Worm (Caenorhabditis elegans) whole organism, L4 larva: ENCODE data around the gene clec-7.

Experiments
- F44E2.7 ChIP-seq: fragments of 200-800 bp; sonication (Bioruptor generic); IDR thresholded peaks from 2 replicates; pipeline ENCODE4 v2.1.2; 2022; ENCODE audit warnings: missing genetic modification characterization, missing compliant biosample characterization
- Y105C5A.15 ChIP-seq: fragments of 200-800 bp; sonication (Bioruptor generic); IDR thresholded peaks from 2 replicates; pipeline ENCODE4 v1.3.6; 2022; ENCODE audit warnings: missing genetic modification characterization, missing compliant biosample characterization
- Y5F2A.4 ChIP-seq: fragments of 200-800 bp; sonication (Bioruptor generic); optimal IDR thresholded peaks from 2 replicates; lab custom pipeline; 2018; ENCODE audit warnings: mild to moderate bottlenecking, missing genetic modification characterization, missing compliant biosample characterization
- Y75B8A.6 ChIP-seq: fragments of 200-800 bp; sonication (Bioruptor generic); IDR thresholded peaks from 2 replicates; pipeline ENCODE4 v1.3.6; 2022; ENCODE audit warnings: missing genetic modification reagents, missing genetic modification characterization, missing compliant biosample characterization
- attf-4 ChIP-seq: sonication (generic microtip); optimal IDR thresholded peaks from 3 replicates; lab custom pipeline; 2017; ENCODE audit warnings: missing biosample characterization, missing genetic modification characterization
- ceh-62 ChIP-seq: sonication (generic microtip); optimal IDR thresholded peaks from 2 replicates; lab custom pipeline; 2017; ENCODE audit warnings: missing biosample characterization, missing genetic modification characterization
- ceh-82 ChIP-seq: sonication (generic microtip); optimal IDR thresholded peaks from 2 replicates; lab custom pipeline; 2017; ENCODE audit warnings: missing biosample characterization, missing genetic modification characterization
- cey-2 ChIP-seq: sonication (generic microtip); optimal IDR thresholded peaks from 3 replicates; lab custom pipeline; 2017; ENCODE audit warnings: missing genetic modification characterization, mild to moderate bottlenecking, missing compliant biosample characterization, antibody characterized with exemption, borderline replicate concordance; ENCODE audit not compliant: insufficient read depth
- ctbp-1 ChIP-seq: fragments of 200-800 bp; sonication (Bioruptor generic); IDR thresholded peaks from 2 replicates; pipeline ENCODE4 v1.3.6; 2022; ENCODE audit warnings: missing genetic modification reagents, missing genetic modification characterization, missing compliant biosample characterization
- daf-12 ChIP-seq: fragments of 150-350 bp; optimal IDR thresholded peaks from 2 replicates; lab custom pipeline; 2014; ENCODE audit warnings: missing biosample characterization, missing genetic modification reagents, missing genetic modification characterization
- daf-16 ChIP-seq, 3 experiments: sonication (generic microtip); optimal IDR thresholded peaks; 2 replicates each; lab custom pipeline; 2016 to 2017; ENCODE audit warnings: missing genetic modification characterization in 3 of 3, missing genetic modification reagents in 3 of 3, mild to moderate bottlenecking in 2 of 3, missing compliant biosample characterization in 2 of 3, missing biosample characterization in 1 of 3, moderate library complexity in 1 of 3
- daf-19 ChIP-seq: fragments of 200-800 bp; sonication (Bioruptor generic); conservative IDR thresholded peaks from 2 replicates; pipeline ENCODE4 v1.3.6; 2022; ENCODE audit warnings: missing genetic modification characterization, missing compliant biosample characterization
- daf-8 ChIP-seq: fragments of 200-800 bp; sonication (Bioruptor generic); IDR thresholded peaks from 2 replicates; pipeline ENCODE4 v1.3.6; 2022; ENCODE audit warnings: missing genetic modification characterization, missing compliant biosample characterization
- dpl-1 ChIP-seq: fragments of 150-350 bp; optimal IDR thresholded peaks from 2 replicates; lab custom pipeline; 2014; ENCODE audit warnings: missing biosample characterization, missing genetic modification reagents, missing genetic modification characterization
- dve-1 ChIP-seq: sonication (generic microtip); optimal IDR thresholded peaks from 2 replicates; lab custom pipeline; 2017; ENCODE audit warnings: antibody characterized with exemption, mild to moderate bottlenecking, missing genetic modification characterization, missing compliant biosample characterization; ENCODE audit not compliant: insufficient read depth
- jun-1 ChIP-seq: fragments of 150-350 bp; optimal IDR thresholded peaks from 2 replicates; lab custom pipeline; 2014; ENCODE audit warnings: missing biosample characterization, missing genetic modification reagents, missing genetic modification characterization
- lin-15B ChIP-seq: fragments of 150-350 bp; sonication (generic microtip); optimal IDR thresholded peaks from 3 replicates; lab custom pipeline; 2014; ENCODE audit warnings: missing biosample characterization, missing genetic modification characterization
- lsy-2 ChIP-seq, 2 experiments: fragments of 150-350 bp in 1 of 2; sonication (generic microtip) in 1 of 2; optimal IDR thresholded peaks; 2 replicates each; lab custom pipeline; 2014 to 2017; ENCODE audit warnings: missing biosample characterization in 2 of 2, missing genetic modification characterization in 2 of 2
- mes-2 ChIP-seq: sonication (generic microtip); optimal IDR thresholded peaks from 2 replicates; lab custom pipeline; 2016; ENCODE audit warnings: missing genotype, mild to moderate bottlenecking, missing genetic modification characterization, missing compliant biosample characterization; ENCODE audit not compliant: poor library complexity, severe bottlenecking
- mxl-2 ChIP-seq: fragments of 200-800 bp; sonication (Bioruptor generic); conservative IDR thresholded peaks from 2 replicates; pipeline ENCODE4 v1.3.6; 2022; ENCODE audit warnings: missing genetic modification reagents, missing genetic modification characterization, missing compliant biosample characterization
- mxl-3 ChIP-seq: fragments of 200-800 bp; sonication (Bioruptor generic); optimal IDR thresholded peaks from 2 replicates; lab custom pipeline; 2018; ENCODE audit warnings: mild to moderate bottlenecking, missing genetic modification characterization, missing compliant biosample characterization
- nhr-10 ChIP-seq: fragments of 150-350 bp; optimal IDR thresholded peaks from 2 replicates; lab custom pipeline; 2014; ENCODE audit warnings: missing biosample characterization, missing genetic modification characterization
- nhr-237 ChIP-seq: sonication (generic microtip); optimal IDR thresholded peaks from 2 replicates; lab custom pipeline; 2017; ENCODE audit warnings: missing biosample characterization, missing genetic modification characterization
- nhr-6 ChIP-seq: fragments of 150-350 bp; optimal IDR thresholded peaks from 2 replicates; lab custom pipeline; 2014; ENCODE audit warnings: missing biosample characterization, missing genetic modification characterization
- nhr-76 ChIP-seq: fragments of 150-350 bp; optimal IDR thresholded peaks from 2 replicates; lab custom pipeline; 2014; ENCODE audit warnings: missing biosample characterization, missing genetic modification characterization
- pha-4 ChIP-seq, 2 experiments: fragments of 150-350 bp in 1 of 2; fragments of 200-800 bp in 1 of 2; sonication (Bioruptor generic) in 1 of 2; IDR thresholded peaks in 1 of 2; optimal IDR thresholded peaks in 1 of 2; 2 replicates each; pipeline versions ENCODE4 v1.3.6 to Lab custom; 2014 to 2022; ENCODE audit warnings: missing genetic modification characterization in 2 of 2, missing genetic modification reagents in 2 of 2, missing biosample characterization in 1 of 2, missing compliant biosample characterization in 1 of 2
- php-3 ChIP-seq: fragments of 200-800 bp; sonication (Bioruptor generic); IDR thresholded peaks from 2 replicates; pipeline ENCODE4 v1.3.6; 2022; ENCODE audit warnings: missing genetic modification reagents, missing genetic modification characterization, missing compliant biosample characterization
- pqm-1 ChIP-seq: sonication (generic microtip); optimal IDR thresholded peaks from 2 replicates; lab custom pipeline; 2017; ENCODE audit warnings: missing biosample characterization, missing genetic modification characterization
- set-16 ChIP-seq: fragments of 200-800 bp; sonication (Bioruptor generic); IDR thresholded peaks from 2 replicates; pipeline ENCODE4 v1.3.6; 2022; ENCODE audit warnings: missing genetic modification reagents, missing genetic modification characterization, missing compliant biosample characterization
- skn-1 ChIP-seq: fragments of 150-350 bp; optimal IDR thresholded peaks from 2 replicates; lab custom pipeline; 2014; ENCODE audit warnings: missing biosample characterization, missing genetic modification characterization
- snpc-1.2 ChIP-seq: fragments of 200-800 bp; sonication (Bioruptor generic); IDR thresholded peaks from 2 replicates; pipeline ENCODE4 v1.3.6; 2022; ENCODE audit warnings: missing genetic modification reagents, missing genetic modification characterization, missing compliant biosample characterization
- unc-39 ChIP-seq: sonication (generic microtip); optimal IDR thresholded peaks from 2 replicates; lab custom pipeline; 2017; ENCODE audit warnings: missing biosample characterization, missing genetic modification characterization
- unc-62 ChIP-seq, 3 experiments: fragments of 150-350 bp in 1 of 3; sonication (generic microtip); optimal IDR thresholded peaks in 2 of 3; peaks in 1 of 3; 1 replicate in 1 of 3; 2 replicates in 2 of 3; lab custom pipeline; 2014 to 2017; ENCODE audit warnings: missing biosample characterization in 3 of 3, missing genetic modification characterization in 3 of 3, missing genetic modification reagents in 3 of 3, missing genotype in 1 of 3
- zip-11 ChIP-seq: fragments of 200-800 bp; sonication (Bioruptor generic); IDR thresholded peaks from 2 replicates; pipeline ENCODE4 v1.3.6; 2022; ENCODE audit warnings: missing genetic modification characterization, missing compliant biosample characterization
- zip-2 ChIP-seq: fragments of 150-350 bp; optimal IDR thresholded peaks from 2 replicates; lab custom pipeline; 2014; ENCODE audit warnings: missing biosample characterization, missing genetic modification characterization

The clec-7 gene

ce11 chrV:7313233-7313632, 15.0 kb upstream of the clec-7 start, which contains the start of gene srx-6:
Gene srx-6 (minus strand): TSS chrV:7313333.
- TF ChIP-seq Y5F2A.4 (GFP tag; lab: Kevin White, UChicago) (no peak), daf-16 (GFP tag; optimal IDR thresholded peaks at IDR 0.05; lab: Kevin White, UChicago) (no peak), daf-16 (tag; optimal IDR thresholded peaks at IDR 0.05; lab: Kevin White, UChicago) (no peak), nhr-76 (tag; lab: Kevin White, UChicago) (no peak), Y105C5A.15 (no peak), mxl-2 (GFP tag; lab: Robert Waterston, UW) (no peak)

ce11 chrV:7320909-7321308, 7.3 kb upstream of the clec-7 start, which contains the start of gene lmd-4:
Gene lmd-4 (minus strand): TSS chrV:7321009.
- TF ChIP-seq set-16 (GFP tag; lab: Robert Waterston, UW) = no peak
- TF ChIP-seq ceh-62 (tag; lab: Kevin White, UChicago) = no peak
- no peak for TF ChIP-seq zip-2 (tag; lab: Kevin White, UChicago)
- TF ChIP-seq daf-12 (tag; lab: Kevin White, UChicago) = no peak
- TF ChIP-seq daf-19 (GFP tag; lab: Robert Waterston, UW) = no peak
- no peak for TF ChIP-seq mxl-3 (GFP tag; lab: Kevin White, UChicago)
- TF ChIP-seq mxl-2 (GFP tag; lab: Robert Waterston, UW) = no peak
- TF ChIP-seq F44E2.7 (GFP tag; lab: Robert Waterston, UW) = no peak
- TF ChIP-seq mes-2 = no peak
- no peak for TF ChIP-seq attf-4 (tag; lab: Kevin White, UChicago)
- no peak for TF ChIP-seq lin-15B (tag; lab: Kevin White, UChicago)
- no peak for TF ChIP-seq ceh-82
- no peak for TF ChIP-seq lsy-2 (tag; optimal IDR thresholded peaks at IDR 0.05; lab: Kevin White, UChicago)
- TF ChIP-seq ctbp-1 (GFP tag; lab: Robert Waterston, UW) = no peak
- TF ChIP-seq dve-1 (tag; lab: Kevin White, UChicago) = no peak
- TF ChIP-seq daf-8 (GFP tag; lab: Robert Waterston, UW) = no peak

ce11 chrV:7321915-7322314, 6.3 kb upstream of the clec-7 start, which contains the start of gene F10G2.10:
Gene F10G2.10 (plus strand): TSS chrV:7322215.
- TF ChIP-seq Y105C5A.15 = no peak
- peak in 1 of 2 experiments; percentile 39 for TF ChIP-seq unc-62 (GFP tag; optimal IDR thresholded peaks at IDR 0.05 in 1 of 2; lab: Kevin White, UChicago)
- TF ChIP-seq unc-62 (tag; optimal IDR thresholded peaks at IDR 0.05; lab: Kevin White, UChicago) = no peak

- TF ChIP-seq set-16 (GFP tag; lab: Robert Waterston, UW) (no peak), jun-1 (tag; lab: Kevin White, UChicago) (no peak), snpc-1.2 (GFP tag; lab: Robert Waterston, UW) (no peak), zip-11 (GFP tag; lab: Robert Waterston, UW) (no peak), pha-4 (GFP tag; IDR thresholded peaks at IDR 0.05; lab: Robert Waterston, UW) (no peak), pha-4 (tag; optimal IDR thresholded peaks at IDR 0.05; lab: Kevin White, UChicago) (no peak), daf-8 (GFP tag; lab: Robert Waterston, UW) (no peak), ceh-82 (no peak), unc-62 (GFP tag; optimal IDR thresholded peaks at IDR 0.05 in 1 of 2; lab: Kevin White, UChicago) (no peak), unc-62 (tag; optimal IDR thresholded peaks at IDR 0.05; lab: Kevin White, UChicago) (no peak), nhr-6 (no peak)
Observed at ce11 chrV:7325285-7325684, 2.9 kb upstream of the clec-7 start, which contains the start of gene srx-92. Gene srx-92 (minus strand): TSS chrV:7325385.

- no peak for TF ChIP-seq skn-1 (tag; lab: Kevin White, UChicago)
- no peak for TF ChIP-seq cey-2 (tag; lab: Kevin White, UChicago)
- TF ChIP-seq nhr-237 (tag; lab: Kevin White, UChicago) = no peak
- TF ChIP-seq unc-39 = no peak
- TF ChIP-seq dpl-1 = no peak
- no peak for TF ChIP-seq snpc-1.2 (GFP tag; lab: Robert Waterston, UW)
- TF ChIP-seq Y75B8A.6 (GFP tag; lab: Robert Waterston, UW) = no peak
- TF ChIP-seq php-3 (GFP tag; lab: Robert Waterston, UW) = no peak
- no peak for TF ChIP-seq pqm-1
- no peak for TF ChIP-seq nhr-10
Observed at ce11 chrV:7326928-7327327, 1.3 kb upstream of the clec-7 start, which contains the start of gene F10G2.4. Gene F10G2.4 (plus strand): TSS chrV:7327228.
